Worm (Caenorhabditis elegans) whole organism, L2 larva: ENCODE measurements around the gene noah-2.

Experiments used
- C34F6.9 ChIP-seq: fragments of 150-350 bp; optimal IDR thresholded peaks from 2 replicates; lab custom pipeline; 2014; ENCODE audit warnings: missing biosample characterization, missing genetic modification characterization
- F13H6.1 ChIP-seq: sonication (generic microtip); optimal IDR thresholded peaks from 2 replicates; lab custom pipeline; 2016; ENCODE audit warnings: missing genetic modification characterization, missing compliant biosample characterization
- R02D3.7 ChIP-seq: fragments of 150-350 bp; optimal IDR thresholded peaks from 2 replicates; lab custom pipeline; 2014; ENCODE audit warnings: missing biosample characterization, missing genetic modification characterization
- Y55F3AM.14 ChIP-seq: fragments of 200-800 bp; sonication (Bioruptor generic); optimal IDR thresholded peaks from 2 replicates; lab custom pipeline; 2018; ENCODE audit warnings: mild to moderate bottlenecking, missing genetic modification characterization, missing compliant biosample characterization
- ZK546.5 ChIP-seq: sonication (generic microtip); optimal IDR thresholded peaks from 2 replicates; lab custom pipeline; 2017; ENCODE audit warnings: missing biosample characterization, missing genetic modification characterization
- alr-1 ChIP-seq: fragments of 150-350 bp; optimal IDR thresholded peaks from 2 replicates; lab custom pipeline; 2014; ENCODE audit warnings: missing biosample characterization, missing genetic modification characterization
- ama-1 ChIP-seq: fragments of 150-350 bp; optimal IDR thresholded peaks from 2 replicates; lab custom pipeline; 2018; ENCODE audit warnings: inconsistent platforms
- blmp-1 ChIP-seq: sonication (generic microtip); optimal IDR thresholded peaks from 2 replicates; lab custom pipeline; 2017; ENCODE audit warnings: missing genetic modification characterization, mild to moderate bottlenecking, missing compliant biosample characterization, antibody characterized with exemption, moderate library complexity; ENCODE audit not compliant: insufficient read depth
- ceh-16 ChIP-seq: fragments of 150-350 bp; optimal IDR thresholded peaks from 2 replicates; lab custom pipeline; 2014; ENCODE audit warnings: missing biosample characterization, missing genetic modification characterization
- ceh-82 ChIP-seq: fragments of 150-350 bp; optimal IDR thresholded peaks from 2 replicates; lab custom pipeline; 2014; ENCODE audit warnings: missing biosample characterization, missing genetic modification characterization
- crh-2 ChIP-seq: sonication (generic microtip); optimal IDR thresholded peaks from 2 replicates; lab custom pipeline; 2017; ENCODE audit warnings: missing biosample characterization, missing genetic modification characterization
- dmd-4 ChIP-seq: sonication (generic microtip); optimal IDR thresholded peaks from 2 replicates; lab custom pipeline; 2017; ENCODE audit warnings: missing biosample characterization, missing genetic modification characterization
- egl-27 ChIP-seq: sonication (generic microtip); optimal IDR thresholded peaks from 3 replicates; lab custom pipeline; 2017; ENCODE audit warnings: missing biosample characterization, missing genetic modification reagents, missing genetic modification characterization
- elt-1 ChIP-seq: fragments of 150-350 bp; optimal IDR thresholded peaks from 2 replicates; lab custom pipeline; 2014; ENCODE audit warnings: missing biosample characterization, missing genetic modification characterization
- elt-3 ChIP-seq: sonication (generic microtip); optimal IDR thresholded peaks from 2 replicates; lab custom pipeline; 2017; ENCODE audit warnings: missing biosample characterization, missing genetic modification characterization
- fos-1 ChIP-seq: fragments of 150-350 bp; optimal IDR thresholded peaks from 2 replicates; lab custom pipeline; 2014; ENCODE audit warnings: missing biosample characterization, missing genetic modification characterization
- gmeb-1 ChIP-seq: fragments of 150-350 bp; optimal IDR thresholded peaks from 2 replicates; lab custom pipeline; 2014; ENCODE audit warnings: missing biosample characterization, missing genetic modification characterization
- lin-11 ChIP-seq: fragments of 150-350 bp; sonication (generic microtip); optimal IDR thresholded peaks from 2 replicates; lab custom pipeline; 2014; ENCODE audit warnings: missing biosample characterization, missing genetic modification characterization, inconsistent platforms, mixed read lengths
- lin-13 ChIP-seq: fragments of 150-350 bp; optimal IDR thresholded peaks from 2 replicates; lab custom pipeline; 2014; ENCODE audit warnings: missing biosample characterization, missing genetic modification reagents, missing genetic modification characterization
- lin-39 ChIP-seq: fragments of 150-350 bp; optimal IDR thresholded peaks from 2 replicates; lab custom pipeline; 2014; ENCODE audit warnings: missing biosample characterization, missing genetic modification reagents, missing genetic modification characterization
- lsy-2 ChIP-seq, 2 experiments: fragments of 150-350 bp in 1 of 2; sonication (generic microtip) in 1 of 2; optimal IDR thresholded peaks; 2 replicates each; lab custom pipeline; 2014 to 2017; ENCODE audit warnings: missing biosample characterization in 2 of 2, missing genetic modification characterization in 2 of 2
- mab-5 ChIP-seq: fragments of 150-350 bp; optimal IDR thresholded peaks from 2 replicates; lab custom pipeline; 2014; ENCODE audit warnings: missing biosample characterization, missing genetic modification characterization
- mbf-1 ChIP-seq: sonication (generic microtip); optimal IDR thresholded peaks from 2 replicates; lab custom pipeline; 2017; ENCODE audit warnings: missing biosample characterization, missing genetic modification characterization
- nhr-10 ChIP-seq: sonication (generic microtip); optimal IDR thresholded peaks from 2 replicates; lab custom pipeline; 2017; ENCODE audit warnings: missing biosample characterization, missing genetic modification characterization
- nhr-11 ChIP-seq: fragments of 150-350 bp; optimal IDR thresholded peaks from 2 replicates; lab custom pipeline; 2014; ENCODE audit warnings: missing biosample characterization, missing genetic modification characterization
- nhr-129 ChIP-seq: fragments of 150-350 bp; optimal IDR thresholded peaks from 2 replicates; lab custom pipeline; 2014; ENCODE audit warnings: missing biosample characterization, missing genetic modification characterization
- nhr-21 ChIP-seq: fragments of 150-350 bp; optimal IDR thresholded peaks from 2 replicates; lab custom pipeline; 2014; ENCODE audit warnings: missing biosample characterization, missing genetic modification characterization
- nhr-237 ChIP-seq: fragments of 150-350 bp; optimal IDR thresholded peaks from 2 replicates; lab custom pipeline; 2014; ENCODE audit warnings: missing biosample characterization, missing genetic modification characterization
- nhr-25 ChIP-seq: fragments of 150-350 bp; sonication (generic microtip); optimal IDR thresholded peaks from 3 replicates; lab custom pipeline; 2014; ENCODE audit warnings: missing biosample characterization, missing genetic modification characterization
- nhr-6 ChIP-seq: fragments of 150-350 bp; optimal IDR thresholded peaks from 2 replicates; lab custom pipeline; 2014; ENCODE audit warnings: missing biosample characterization, missing genetic modification characterization
- nhr-77 ChIP-seq: fragments of 150-350 bp; optimal IDR thresholded peaks from 2 replicates; lab custom pipeline; 2014; ENCODE audit warnings: missing biosample characterization, missing genetic modification characterization
- peb-1 ChIP-seq: fragments of 150-350 bp; optimal IDR thresholded peaks from 2 replicates; lab custom pipeline; 2014; ENCODE audit warnings: missing biosample characterization, missing genetic modification characterization
- sem-4 ChIP-seq: fragments of 150-350 bp; optimal IDR thresholded peaks from 2 replicates; lab custom pipeline; 2014; ENCODE audit warnings: missing biosample characterization, missing genetic modification reagents, missing genetic modification characterization
- skn-1 ChIP-seq: sonication (generic microtip); optimal IDR thresholded peaks from 2 replicates; lab custom pipeline; 2017; ENCODE audit warnings: missing biosample characterization, missing genetic modification characterization
- sma-3 ChIP-seq: sonication (generic microtip); optimal IDR thresholded peaks from 2 replicates; lab custom pipeline; 2016; ENCODE audit warnings: missing genetic modification reagents, missing genetic modification characterization, missing compliant biosample characterization
- sma-9 ChIP-seq, 2 experiments: fragments of 150-350 bp in 1 of 2; sonication (generic microtip) in 1 of 2; optimal IDR thresholded peaks; 2 replicates each; lab custom pipeline; 2014 to 2016; ENCODE audit warnings: missing genetic modification characterization in 2 of 2, mild to moderate bottlenecking in 1 of 2, missing biosample characterization in 1 of 2, missing compliant biosample characterization in 1 of 2, missing genetic modification reagents in 1 of 2, moderate library complexity in 1 of 2
- snpc-4 ChIP-seq: fragments of 150-350 bp; optimal IDR thresholded peaks from 2 replicates; lab custom pipeline; 2014; ENCODE audit warnings: missing biosample characterization, missing genetic modification characterization
- unc-39 ChIP-seq: fragments of 150-350 bp; optimal IDR thresholded peaks from 2 replicates; lab custom pipeline; 2014; ENCODE audit warnings: missing biosample characterization, missing genetic modification characterization
- unc-55 ChIP-seq: fragments of 150-350 bp; sonication (generic microtip); optimal IDR thresholded peaks from 3 replicates; lab custom pipeline; 2014; ENCODE audit warnings: missing biosample characterization, missing genetic modification reagents, missing genetic modification characterization
- unc-62 ChIP-seq: fragments of 150-350 bp; optimal IDR thresholded peaks from 2 replicates; lab custom pipeline; 2014; ENCODE audit warnings: missing biosample characterization, missing genetic modification reagents, missing genetic modification characterization
- zag-1 ChIP-seq: fragments of 150-350 bp; optimal IDR thresholded peaks from 2 replicates; lab custom pipeline; 2014; ENCODE audit warnings: missing biosample characterization, missing genetic modification characterization
- ztf-1 ChIP-seq: fragments of 200-800 bp; sonication (Bioruptor generic); conservative IDR thresholded peaks from 2 replicates; pipeline ENCODE4 v1.3.6; 2022; ENCODE audit warnings: missing genetic modification characterization, missing compliant biosample characterization
- ztf-11 ChIP-seq: sonication (generic microtip); optimal IDR thresholded peaks from 2 replicates; lab custom pipeline; 2017; ENCODE audit warnings: missing biosample characterization, missing genetic modification characterization
- ztf-4 ChIP-seq: fragments of 150-350 bp; optimal IDR thresholded peaks from 2 replicates; lab custom pipeline; 2014; ENCODE audit warnings: missing biosample characterization, missing genetic modification characterization

The noah-2 gene

ce11 chrIV:14066403-14066802, 24.7 kb upstream of the noah-2 start:
- TF ChIP-seq alr-1 (tag; lab: Kevin White, UChicago), result no peak
- no peak for TF ChIP-seq mbf-1
- TF ChIP-seq Y55F3AM.14 (GFP tag; lab: Kevin White, UChicago), result no peak
- no peak for TF ChIP-seq nhr-77
- no peak for TF ChIP-seq nhr-10 (tag; lab: Kevin White, UChicago)
- no peak for TF ChIP-seq zag-1
- no peak for TF ChIP-seq ztf-1
- TF ChIP-seq skn-1 (tag; lab: Kevin White, UChicago), result no peak
- TF ChIP-seq unc-62, result no peak
- no peak for TF ChIP-seq gmeb-1 (tag; lab: Kevin White, UChicago)

- TF ChIP-seq crh-2 (no peak), sem-4 (tag; lab: Kevin White, UChicago) (no peak)
- TF ChIP-seq, all 48 proteins: peak for 0
These were observed 21.3 kb upstream of the noah-2 start, which contains the start of gene lst-4 for ce11 chrIV:14069760-14070159. lst-4 (minus strand) TSS chrIV:14069860.

ce11 chrIV:14070185-14070991, 20.7 kb upstream of the noah-2 start:
- TF ChIP-seq ceh-16 (tag; lab: Kevin White, UChicago) (no peak), gmeb-1 (tag; lab: Kevin White, UChicago) (peak; percentile 38), C34F6.9 (peak; percentile 42), unc-55 (GFP tag; lab: Kevin White, UChicago) (peak; percentile 44), fos-1 (tag; lab: Kevin White, UChicago) (no peak), Y55F3AM.14 (GFP tag; lab: Kevin White, UChicago) (no peak), lin-13 (peak; percentile 41), lsy-2 (tag; optimal IDR thresholded peaks at IDR 0.05; lab: Kevin White, UChicago) (peak; percentile 14 to 20)

- no peak for TF ChIP-seq ceh-82 (tag; lab: Kevin White, UChicago)
- TF ChIP-seq nhr-11, result no peak
- TF ChIP-seq lsy-2 (tag; optimal IDR thresholded peaks at IDR 0.05; lab: Kevin White, UChicago), result peak; percentile 81 to 92
- peak; percentile 21 for TF ChIP-seq zag-1
- peak; percentile 83 for TF ChIP-seq gmeb-1 (tag; lab: Kevin White, UChicago)
- TF ChIP-seq sma-9 (GFP tag; optimal IDR thresholded peaks at IDR 0.05; lab: Kevin White, UChicago), result peak; percentile 69
- no peak for TF ChIP-seq sma-9 (tag; optimal IDR thresholded peaks at IDR 0.05; lab: Kevin White, UChicago)
- TF ChIP-seq Y55F3AM.14 (GFP tag; lab: Kevin White, UChicago), result no peak
- TF ChIP-seq ztf-11 (tag; lab: Kevin White, UChicago), result no peak
- TF ChIP-seq lin-39 (tag; lab: Kevin White, UChicago), result no peak
- peak; percentile 49 for TF ChIP-seq ZK546.5
- TF ChIP-seq sma-3 (GFP tag; lab: Kevin White, UChicago), result peak; percentile 62
- TF ChIP-seq F13H6.1 (tag; lab: Kevin White, UChicago), result peak; percentile 85
- peak; percentile 23 for TF ChIP-seq sem-4 (tag; lab: Kevin White, UChicago)
- TF ChIP-seq mab-5 (tag; lab: Kevin White, UChicago), result peak; percentile 80
- TF ChIP-seq unc-55 (GFP tag; lab: Kevin White, UChicago), result peak; percentile 96
- no peak for TF ChIP-seq nhr-10 (tag; lab: Kevin White, UChicago)
- peak; percentile 98 for TF ChIP-seq nhr-129 (tag; lab: Kevin White, UChicago)
- TF ChIP-seq lin-11 (tag; lab: Kevin White, UChicago), result peak; percentile 85
- TF ChIP-seq ama-1 (lab: Kevin White, UChicago), result peak; percentile 25
- TF ChIP-seq ceh-16 (tag; lab: Kevin White, UChicago), result no peak
- TF ChIP-seq C34F6.9, result peak; percentile 92
- TF ChIP-seq nhr-77, result no peak
- no peak for TF ChIP-seq skn-1 (tag; lab: Kevin White, UChicago)
- TF ChIP-seq unc-39 (tag; lab: Kevin White, UChicago), result no peak
- peak; percentile 36 for TF ChIP-seq egl-27
- no peak for TF ChIP-seq ztf-1
- TF ChIP-seq snpc-4 (tag; lab: Kevin White, UChicago), result peak; percentile 39
- peak; percentile 64 for TF ChIP-seq ztf-4
- TF ChIP-seq nhr-25 (tag; lab: Kevin White, UChicago), result peak; percentile 84
- peak; percentile 49 for TF ChIP-seq fos-1 (tag; lab: Kevin White, UChicago)
- TF ChIP-seq nhr-6, result no peak
- no peak for TF ChIP-seq elt-1
- TF ChIP-seq dmd-4 (tag; lab: Kevin White, UChicago), result no peak
- peak; percentile 35 for TF ChIP-seq blmp-1
- no peak for TF ChIP-seq unc-62
- TF ChIP-seq alr-1 (tag; lab: Kevin White, UChicago), result no peak
- peak; percentile 91 for TF ChIP-seq lin-13
- peak; percentile 87 for TF ChIP-seq crh-2
- TF ChIP-seq R02D3.7 (tag; lab: Kevin White, UChicago), result peak; percentile 33
- no peak for TF ChIP-seq elt-3 (tag; lab: Kevin White, UChicago)
- peak; percentile 75 for TF ChIP-seq nhr-21 (tag; lab: Kevin White, UChicago)
- no peak for TF ChIP-seq mbf-1
- TF ChIP-seq nhr-237 (tag; lab: Kevin White, UChicago), result no peak
- no peak for TF ChIP-seq peb-1 (tag; lab: Kevin White, UChicago)
These were observed 20.1 kb upstream of the noah-2 start for ce11 chrIV:14070992-14071289.
